Worm (Caenorhabditis elegans) whole organism, L4 larva: Measurements from ENCODE around the gene ZK1307.7.

Source experiments
- D1046.2 ChIP-seq: fragments of 200-800 bp; sonication (Bioruptor generic); IDR thresholded peaks from 2 replicates; pipeline ENCODE4 v1.3.6; 2022; ENCODE audit warnings: missing genetic modification characterization, missing compliant biosample characterization
- F49E8.2 ChIP-seq: sonication (generic microtip); optimal IDR thresholded peaks from 2 replicates; lab custom pipeline; 2016; ENCODE audit warnings: missing compliant biosample characterization, mild to moderate bottlenecking, missing genetic modification characterization, borderline replicate concordance
- T20F7.1 ChIP-seq: fragments of 200-800 bp; sonication (Bioruptor generic); optimal IDR thresholded peaks from 2 replicates; lab custom pipeline; 2018; ENCODE audit warnings: mild to moderate bottlenecking, missing genetic modification characterization, missing compliant biosample characterization
- Y48G9A.11 ChIP-seq: fragments of 200-800 bp; sonication (Bioruptor generic); IDR thresholded peaks from 2 replicates; pipeline ENCODE4 v1.3.6; 2022; ENCODE audit warnings: missing genetic modification reagents, missing genetic modification characterization, missing compliant biosample characterization
- Y5F2A.4 ChIP-seq: fragments of 200-800 bp; sonication (Bioruptor generic); optimal IDR thresholded peaks from 2 replicates; lab custom pipeline; 2018; ENCODE audit warnings: mild to moderate bottlenecking, missing genetic modification characterization, missing compliant biosample characterization
- Y75B8A.6 ChIP-seq: fragments of 200-800 bp; sonication (Bioruptor generic); IDR thresholded peaks from 2 replicates; pipeline ENCODE4 v1.3.6; 2022; ENCODE audit warnings: missing genetic modification reagents, missing genetic modification characterization, missing compliant biosample characterization
- ZK546.5 ChIP-seq, 2 experiments: sonication (generic microtip); optimal IDR thresholded peaks; 2 replicates each; lab custom pipeline; 2017; ENCODE audit warnings: missing biosample characterization in 2 of 2, missing genetic modification characterization in 2 of 2
- aha-1 ChIP-seq: fragments of 150-350 bp; peaks from one replicate; lab custom pipeline; 2014; ENCODE audit warnings: missing biosample characterization, missing genetic modification characterization
- ama-1 ChIP-seq: fragments of 150-350 bp; optimal IDR thresholded peaks from 2 replicates; lab custom pipeline; 2014; ENCODE audit warnings: inconsistent platforms, mixed read lengths
- ceh-28 ChIP-seq: fragments of 150-350 bp; optimal IDR thresholded peaks from 2 replicates; lab custom pipeline; 2014; ENCODE audit warnings: missing biosample characterization, missing genetic modification reagents, missing genetic modification characterization
- ctbp-1 ChIP-seq: fragments of 200-800 bp; sonication (Bioruptor generic); IDR thresholded peaks from 2 replicates; pipeline ENCODE4 v1.3.6; 2022; ENCODE audit warnings: missing genetic modification reagents, missing genetic modification characterization, missing compliant biosample characterization
- daf-12 ChIP-seq: fragments of 150-350 bp; optimal IDR thresholded peaks from 2 replicates; lab custom pipeline; 2014; ENCODE audit warnings: missing biosample characterization, missing genetic modification reagents, missing genetic modification characterization
- dmd-9 ChIP-seq: fragments of 200-800 bp; sonication (Bioruptor generic); IDR thresholded peaks from 2 replicates; pipeline ENCODE4 v1.3.6; 2022; ENCODE audit warnings: missing genetic modification reagents, missing genetic modification characterization, missing compliant biosample characterization
- dve-1 ChIP-seq: sonication (generic microtip); optimal IDR thresholded peaks from 2 replicates; lab custom pipeline; 2017; ENCODE audit warnings: antibody characterized with exemption, mild to moderate bottlenecking, missing genetic modification characterization, missing compliant biosample characterization; ENCODE audit not compliant: insufficient read depth
- fkh-10 ChIP-seq: fragments of 150-350 bp; optimal IDR thresholded peaks from 2 replicates; lab custom pipeline; 2014; ENCODE audit warnings: missing biosample characterization, missing genetic modification reagents, missing genetic modification characterization
- hif-1 ChIP-seq, 2 experiments: sonication (generic microtip); optimal IDR thresholded peaks; 2 replicates each; lab custom pipeline; 2016 to 2017; ENCODE audit warnings: missing compliant biosample characterization in 2 of 2, missing genetic modification characterization in 2 of 2, missing genetic modification reagents in 2 of 2, missing genotype in 2 of 2, mild to moderate bottlenecking in 1 of 2
- hlh-11 ChIP-seq: fragments of 200-800 bp; sonication (Bioruptor generic); optimal IDR thresholded peaks from 2 replicates; lab custom pipeline; 2018; ENCODE audit warnings: mild to moderate bottlenecking, missing genetic modification characterization, missing compliant biosample characterization
- hlh-30 ChIP-seq: sonication (generic microtip); optimal IDR thresholded peaks from 2 replicates; lab custom pipeline; 2017; ENCODE audit warnings: antibody characterized with exemption, mild to moderate bottlenecking, missing genetic modification characterization, missing compliant biosample characterization; ENCODE audit not compliant: insufficient read depth
- lim-7 ChIP-seq: fragments of 200-800 bp; sonication (Bioruptor generic); IDR thresholded peaks from 2 replicates; pipeline ENCODE4 v1.3.6; 2022; ENCODE audit warnings: missing genetic modification characterization, missing compliant biosample characterization
- lin-15B ChIP-seq: fragments of 150-350 bp; sonication (generic microtip); optimal IDR thresholded peaks from 3 replicates; lab custom pipeline; 2014; ENCODE audit warnings: missing biosample characterization, missing genetic modification characterization
- lin-29 ChIP-seq: fragments of 200-800 bp; sonication (Bioruptor generic); IDR thresholded peaks from 2 replicates; pipeline ENCODE4 v1.3.6; 2022; ENCODE audit warnings: missing genetic modification reagents, missing genetic modification characterization, missing compliant biosample characterization
- lin-38 ChIP-seq: fragments of 200-800 bp; sonication (Bioruptor generic); IDR thresholded peaks from 2 replicates; pipeline ENCODE4 v1.3.6; 2022; ENCODE audit warnings: missing genetic modification reagents, missing genetic modification characterization, missing compliant biosample characterization
- lin-39 ChIP-seq: fragments of 150-350 bp; optimal IDR thresholded peaks from 2 replicates; lab custom pipeline; 2014; ENCODE audit warnings: missing biosample characterization, missing genetic modification reagents, missing genetic modification characterization
- lir-3 ChIP-seq: sonication (generic microtip); optimal IDR thresholded peaks from 2 replicates; lab custom pipeline; 2016; ENCODE audit warnings: mild to moderate bottlenecking, missing genetic modification characterization, missing compliant biosample characterization
- lsy-2 ChIP-seq, 2 experiments: fragments of 150-350 bp in 1 of 2; sonication (generic microtip) in 1 of 2; optimal IDR thresholded peaks; 2 replicates each; lab custom pipeline; 2014 to 2017; ENCODE audit warnings: missing biosample characterization in 2 of 2, missing genetic modification characterization in 2 of 2
- mdl-1 ChIP-seq, 2 experiments: fragments of 150-350 bp in 1 of 2; sonication (generic microtip) in 1 of 2; optimal IDR thresholded peaks; 2 replicates each; lab custom pipeline; 2014 to 2017; ENCODE audit warnings: missing biosample characterization in 2 of 2, missing genetic modification characterization in 2 of 2
- mep-1 ChIP-seq: fragments of 150-350 bp; sonication (generic microtip); optimal IDR thresholded peaks from 3 replicates; lab custom pipeline; 2014; ENCODE audit warnings: missing biosample characterization, missing genetic modification characterization
- mes-2 ChIP-seq: sonication (generic microtip); optimal IDR thresholded peaks from 2 replicates; lab custom pipeline; 2016; ENCODE audit warnings: missing genotype, mild to moderate bottlenecking, missing genetic modification characterization, missing compliant biosample characterization; ENCODE audit not compliant: poor library complexity, severe bottlenecking
- mxl-3 ChIP-seq: fragments of 200-800 bp; sonication (Bioruptor generic); optimal IDR thresholded peaks from 2 replicates; lab custom pipeline; 2018; ENCODE audit warnings: mild to moderate bottlenecking, missing genetic modification characterization, missing compliant biosample characterization
- nhr-11 ChIP-seq: fragments of 150-350 bp; optimal IDR thresholded peaks from 2 replicates; lab custom pipeline; 2014; ENCODE audit warnings: missing biosample characterization, missing genetic modification characterization
- nhr-28 ChIP-seq: fragments of 150-350 bp; optimal IDR thresholded peaks from 2 replicates; lab custom pipeline; 2014; ENCODE audit warnings: missing biosample characterization, missing genetic modification characterization
- nhr-48 ChIP-seq: sonication (generic microtip); optimal IDR thresholded peaks from 2 replicates; lab custom pipeline; 2016; ENCODE audit warnings: mild to moderate bottlenecking, missing genetic modification characterization, missing compliant biosample characterization
- pqm-1 ChIP-seq: sonication (generic microtip); optimal IDR thresholded peaks from 2 replicates; lab custom pipeline; 2017; ENCODE audit warnings: missing biosample characterization, missing genetic modification characterization
- rbr-2 ChIP-seq: sonication (generic microtip); optimal IDR thresholded peaks from 2 replicates; lab custom pipeline; 2016; ENCODE audit warnings: missing genotype, missing genetic modification characterization, missing compliant biosample characterization
- sdz-12 ChIP-seq: fragments of 200-800 bp; sonication (Bioruptor generic); optimal IDR thresholded peaks from 2 replicates; lab custom pipeline; 2018; ENCODE audit warnings: mild to moderate bottlenecking, missing genetic modification characterization, missing compliant biosample characterization
- skn-1 ChIP-seq: fragments of 150-350 bp; optimal IDR thresholded peaks from 2 replicates; lab custom pipeline; 2014; ENCODE audit warnings: missing biosample characterization, missing genetic modification characterization
- unc-62 ChIP-seq, 3 experiments: fragments of 150-350 bp in 1 of 3; sonication (generic microtip); optimal IDR thresholded peaks in 2 of 3; peaks in 1 of 3; 1 replicate in 1 of 3; 2 replicates in 2 of 3; lab custom pipeline; 2014 to 2017; ENCODE audit warnings: missing biosample characterization in 3 of 3, missing genetic modification characterization in 3 of 3, missing genetic modification reagents in 3 of 3, missing genotype in 1 of 3
- zfp-2 ChIP-seq: sonication (generic microtip); optimal IDR thresholded peaks from 2 replicates; lab custom pipeline; 2016; ENCODE audit warnings: mild to moderate bottlenecking, missing genetic modification characterization, missing compliant biosample characterization
- zfp-3 ChIP-seq: fragments of 200-800 bp; sonication (Bioruptor generic); conservative IDR thresholded peaks from 2 replicates; pipeline ENCODE4 v1.3.6; 2022; ENCODE audit warnings: missing genetic modification reagents, missing genetic modification characterization, missing compliant biosample characterization
- zip-2 ChIP-seq: fragments of 150-350 bp; optimal IDR thresholded peaks from 2 replicates; lab custom pipeline; 2014; ENCODE audit warnings: missing biosample characterization, missing genetic modification characterization

ZK1307.7 gene

ce11 chrII:9619402-9619862, 17.0 kb upstream of the ZK1307.7 start (continued):
- TF ChIP-seq daf-12 (no peak), lin-39 (tag; lab: Kevin White, UChicago) (no peak), D1046.2 (GFP tag; lab: Robert Waterston, UW) (no peak), ceh-28 (tag; lab: Kevin White, UChicago) (peak; percentile 22), lin-29 (GFP tag; lab: Robert Waterston, UW) (no peak), pqm-1 (peak; percentile 41), dmd-9 (GFP tag; lab: Robert Waterston, UW) (no peak), ZK546.5 (tag; optimal IDR thresholded peaks at IDR 0.05; lab: Kevin White, UChicago) (no peak), sdz-12 (GFP tag; lab: Kevin White, UChicago) (no peak), zfp-2 (tag; lab: Kevin White, UChicago) (no peak)

DNA sequence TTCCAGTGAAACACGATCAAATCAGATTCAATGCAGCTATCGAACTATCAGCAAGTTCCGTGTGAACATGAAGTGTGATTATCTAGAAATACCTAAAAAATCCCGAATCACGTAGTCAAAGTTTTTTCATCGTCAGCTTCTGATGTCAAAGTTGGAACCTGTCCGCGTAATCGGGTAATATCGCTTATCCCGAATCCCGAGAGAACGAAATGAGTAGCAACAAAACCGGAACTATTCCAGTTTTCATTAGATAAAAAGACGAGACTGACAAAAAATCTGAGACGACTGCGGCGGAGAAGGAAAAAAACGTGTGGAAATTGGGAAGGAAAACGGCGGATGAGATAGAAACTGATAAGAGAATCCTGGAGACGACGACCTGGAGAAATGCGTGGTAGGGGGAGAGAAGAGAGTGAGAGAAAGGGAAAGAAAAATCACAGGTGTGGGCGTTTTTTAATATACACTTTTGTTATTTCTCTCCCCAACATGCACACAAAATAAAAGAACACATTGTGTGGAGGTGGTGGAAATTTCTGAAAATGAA, 16.3 kb upstream of the ZK1307.7 start:
- TF ChIP-seq lim-7 (no peak), hif-1 (tag; optimal IDR thresholded peaks at IDR 0.05; lab: Kevin White, UChicago) (peak in 1 of 2 experiments; percentile 0), mes-2 (tag; lab: Kevin White, UChicago) (peak; percentile 17), nhr-28 (tag; lab: Kevin White, UChicago) (peak; percentile 66), F49E8.2 (tag; lab: Kevin White, UChicago) (no peak), unc-62 (GFP tag; optimal IDR thresholded peaks at IDR 0.05 in 1 of 2; lab: Kevin White, UChicago) (peak in 1 of 2 experiments; percentile 91), unc-62 (tag; optimal IDR thresholded peaks at IDR 0.05; lab: Kevin White, UChicago) (no peak), ceh-28 (tag; lab: Kevin White, UChicago) (no peak), ama-1 (lab: Kevin White, UChicago) (peak; percentile 6), zfp-3 (GFP tag; lab: Robert Waterston, UW) (no peak), Y75B8A.6 (GFP tag; lab: Robert Waterston, UW) (no peak), rbr-2 (no peak), hlh-11 (tag; lab: Kevin White, UChicago) (peak; percentile 75), dve-1 (tag; lab: Kevin White, UChicago) (peak; percentile 3), mxl-3 (GFP tag; lab: Kevin White, UChicago) (peak; percentile 48), fkh-10 (GFP tag; lab: Kevin White, UChicago) (no peak), pqm-1 (peak; percentile 41), Y48G9A.11 (GFP tag; lab: Robert Waterston, UW) (no peak), nhr-11 (tag; lab: Kevin White, UChicago) (peak; percentile 24), hlh-30 (tag; lab: Kevin White, UChicago) (peak; percentile 34), mep-1 (tag; lab: Kevin White, UChicago) (no peak), zip-2 (tag; lab: Kevin White, UChicago) (peak; percentile 14), lir-3 (tag; lab: Kevin White, UChicago) (no peak), lin-15B (no peak), nhr-48 (peak; percentile 35), ctbp-1 (GFP tag; lab: Robert Waterston, UW) (no peak), lsy-2 (tag; optimal IDR thresholded peaks at IDR 0.05; lab: Kevin White, UChicago) (peak in 1 of 2 experiments; percentile 9), Y5F2A.4 (GFP tag; lab: Kevin White, UChicago) (no peak), skn-1 (tag; lab: Kevin White, UChicago) (no peak), dmd-9 (GFP tag; lab: Robert Waterston, UW) (no peak), mdl-1 (tag; optimal IDR thresholded peaks at IDR 0.05; lab: Kevin White, UChicago) (peak in 1 of 2 experiments; percentile 60), lin-29 (GFP tag; lab: Robert Waterston, UW) (no peak), T20F7.1 (GFP tag; lab: Kevin White, UChicago) (no peak), lin-38 (peak; percentile 7; the same call in 1 of the 2 replicates), aha-1 (tag; lab: Kevin White, UChicago) (no peak)
